Worm (Caenorhabditis elegans): ENCODE measurements around the gene sup-1.

Gene sup-1

ce11 chrIII:11704377-11704978 lies 32.9 kb downstream of the sup-1 start:
- no peak for TF ChIP-seq ceh-9 (tag; optimal IDR thresholded peaks at IDR 0.05)
- no peak for TF ChIP-seq zag-1 (tag; optimal IDR thresholded peaks at IDR 0.05)
- no peak for TF ChIP-seq sea-2 (GFP tag; optimal IDR thresholded peaks at IDR 0.05)
- TF ChIP-seq skn-1 (tag; optimal IDR thresholded peaks at IDR 0.05) = no peak
- no peak for TF ChIP-seq nhr-11 (tag; optimal IDR thresholded peaks at IDR 0.05)
- TF ChIP-seq nhr-77 (tag; optimal IDR thresholded peaks at IDR 0.05) = no peak

ce11 chrIII:11703776-11704093 lies 33.7 kb downstream of the sup-1 start, which contains the start of gene col-95:
Gene col-95 (plus strand): TSS chrIII:11703994.
- no peak for TF ChIP-seq nhr-43 (tag; optimal IDR thresholded peaks at IDR 0.05; ENCODE audit: poor library complexity, severe bottlenecking)
- TF ChIP-seq nhr-23 (tag; optimal IDR thresholded peaks at IDR 0.05) = no peak
- no peak for TF ChIP-seq skn-1 (tag; optimal IDR thresholded peaks at IDR 0.05)
- no peak for TF ChIP-seq egl-5 (tag; optimal IDR thresholded peaks at IDR 0.05)
- TF ChIP-seq ceh-9 (tag; optimal IDR thresholded peaks at IDR 0.05) = no peak
- TF ChIP-seq nhr-28 (tag; optimal IDR thresholded peaks at IDR 0.05) = no peak
- no peak for TF ChIP-seq ceh-82 (tag; optimal IDR thresholded peaks at IDR 0.05)
- TF ChIP-seq fos-1 (tag; optimal IDR thresholded peaks at IDR 0.05) = no peak

ce11 chrIII:11703006-11703775 lies 34.2 kb downstream of the sup-1 start:
- TF ChIP-seq unc-39 (tag; optimal IDR thresholded peaks at IDR 0.05) = no peak
- TF ChIP-seq nhr-76 (tag; optimal IDR thresholded peaks at IDR 0.05) = no peak
- no peak for TF ChIP-seq R02D3.7 (tag; optimal IDR thresholded peaks at IDR 0.05)
- TF ChIP-seq ceh-16 (tag; optimal IDR thresholded peaks at IDR 0.05) = no peak
- no peak for TF ChIP-seq ztf-4 (tag; optimal IDR thresholded peaks at IDR 0.05)
- no peak for TF ChIP-seq ceh-28 (tag; optimal IDR thresholded peaks at IDR 0.05)
- TF ChIP-seq lin-15B (tag; optimal IDR thresholded peaks at IDR 0.05) = no peak
- no peak for TF ChIP-seq eor-1 (tag; optimal IDR thresholded peaks at IDR 0.05)
- no peak for TF ChIP-seq ztf-11 (tag; optimal IDR thresholded peaks at IDR 0.05)
- no peak for TF ChIP-seq nhr-11 (tag; optimal IDR thresholded peaks at IDR 0.05)
- no peak for TF ChIP-seq fkh-2 (tag; optimal IDR thresholded peaks at IDR 0.05)
- no peak for TF ChIP-seq unc-62 (GFP tag; optimal IDR thresholded peaks at IDR 0.05)
- no peak for TF ChIP-seq nhr-28 (tag; optimal IDR thresholded peaks at IDR 0.05)
- no peak for TF ChIP-seq jun-1 (tag; optimal IDR thresholded peaks at IDR 0.05)
- TF ChIP-seq pqm-1 (tag; optimal IDR thresholded peaks at IDR 0.05) = no peak

ce11 chrIII:11701863-11702262 lies 35.6 kb downstream of the sup-1 start:
- TF ChIP-seq nhr-11 (tag; optimal IDR thresholded peaks at IDR 0.05) (no peak), fos-1 (tag; optimal IDR thresholded peaks at IDR 0.05) (no peak)

- TF ChIP-seq egl-27 (tag; optimal IDR thresholded peaks at IDR 0.05) (no peak), jun-1 (tag; optimal IDR thresholded peaks at IDR 0.05) (no peak), ama-1 (optimal IDR thresholded peaks at IDR 0.05) (no peak), ZK546.5 (tag; optimal IDR thresholded peaks at IDR 0.05) (no peak), ztf-11 (tag; optimal IDR thresholded peaks at IDR 0.05) (no peak), ceh-16 (tag; optimal IDR thresholded peaks at IDR 0.05) (no peak)
Measured at ce11 chrIII:11699959-11700358, 37.5 kb downstream of the sup-1 start, which contains the start of gene pqn-84. Gene pqn-84 (plus strand): TSS chrIII:11700259.

- TF ChIP-seq nhr-23 (tag; optimal IDR thresholded peaks at IDR 0.05) (no peak), ZK546.5 (tag; optimal IDR thresholded peaks at IDR 0.05) (no peak), nhr-28 (tag; optimal IDR thresholded peaks at IDR 0.05) (no peak), nhr-76 (tag; optimal IDR thresholded peaks at IDR 0.05) (no peak), zag-1 (tag; optimal IDR thresholded peaks at IDR 0.05) (no peak), lin-15B (tag; optimal IDR thresholded peaks at IDR 0.05) (no peak), nhr-11 (tag; optimal IDR thresholded peaks at IDR 0.05) (no peak), nhr-67 (tag; optimal IDR thresholded peaks at IDR 0.05) (no peak), pha-4 (tag; optimal IDR thresholded peaks at IDR 0.05) (no peak), daf-12 (tag; optimal IDR thresholded peaks at IDR 0.05) (no peak)
Measured at ce11 chrIII:11698569-11698968, 38.9 kb downstream of the sup-1 start, which contains the start of gene Y41C4A.7. Gene Y41C4A.7 (plus strand): TSS chrIII:11698869.

Data from whole organism, L3 larva.